Fruit fly (Drosophila melanogaster) S2 (cell line): ENCODE results near the gene CG14070.

Source experiments
- CG8478 ChIP-seq: fragments of >200 bp; optimal IDR thresholded peaks from 2 replicates; lab custom pipeline; 2018
- CTCF ChIP-seq, 2 experiments: fragments of >200 bp; optimal IDR thresholded peaks; 2 replicates each; lab custom pipeline; 2018

The CG14070 gene

DNA sequence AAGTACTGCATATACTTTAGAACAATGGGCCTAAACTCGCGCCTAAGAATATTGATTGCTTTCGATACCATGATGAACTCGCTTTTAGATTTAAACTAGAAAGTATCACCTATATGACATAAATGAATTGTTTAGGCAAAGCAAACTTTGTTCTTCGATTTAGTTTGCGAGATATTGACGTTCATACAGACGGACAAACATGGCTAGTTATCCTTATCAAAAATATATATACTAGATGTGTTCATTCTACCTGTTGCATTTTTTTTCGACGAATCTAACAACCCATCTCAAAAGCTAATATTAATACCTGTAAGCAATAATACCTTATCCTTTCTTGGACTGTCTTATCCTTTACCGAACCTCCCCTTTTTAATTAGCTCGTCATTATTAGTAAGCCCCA is at the start of gene CG14070:
CG14070 (minus strand) TSS at position 101 of the 400 bp plus-strand sequence.
- no peak for TF ChIP-seq CTCF (optimal IDR thresholded peaks at IDR 0.05; lab: Kevin White, UChicago)
- TF ChIP-seq CG8478, result no peak

DNA sequence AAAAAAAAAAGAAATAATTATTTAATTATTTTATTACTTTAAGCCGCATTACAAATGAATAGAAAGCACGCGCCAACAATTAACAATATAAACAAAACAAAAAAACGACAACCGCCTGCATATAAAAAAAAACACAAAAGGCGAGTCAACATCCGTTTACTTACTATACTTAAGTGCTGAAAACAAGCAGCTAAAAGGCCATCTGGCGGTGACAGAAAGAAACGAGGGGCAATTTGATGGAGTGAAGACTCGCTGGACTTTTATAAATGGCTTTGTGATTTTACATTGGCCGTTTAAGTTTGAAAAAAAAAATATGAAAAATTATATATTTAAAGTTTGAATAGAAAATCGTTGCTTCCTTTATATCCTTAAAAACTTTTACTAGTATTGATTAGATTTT is 38.6 kb upstream of the CG14070 start:
- no peak for TF ChIP-seq CG8478
- peak in 1 of 2 experiments; percentile 67 for TF ChIP-seq CTCF (optimal IDR thresholded peaks at IDR 0.05; lab: Kevin White, UChicago)

DNA sequence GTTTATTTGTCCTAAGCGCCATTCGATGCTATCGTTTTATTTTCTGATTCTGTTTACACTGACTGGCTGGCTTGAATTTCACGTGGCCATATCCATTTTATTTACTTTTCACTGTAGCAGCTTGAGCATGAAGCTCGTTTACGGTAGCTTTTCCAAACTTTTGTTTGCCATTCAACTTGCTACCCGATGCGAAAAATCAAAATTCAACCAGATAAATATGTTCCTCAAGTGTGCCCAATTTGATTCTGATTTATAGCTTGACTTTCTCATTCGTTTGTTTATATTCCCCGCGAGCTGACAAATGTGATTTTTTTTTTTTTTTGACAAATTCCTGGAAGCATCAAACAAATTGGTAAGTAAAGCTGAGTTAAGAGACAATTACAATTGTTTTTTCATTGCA is 34.8 kb upstream of the CG14070 start, which contains the start of gene CG14072:
CG14072 (plus strand) TSS at position 301 of the 400 bp plus-strand sequence.
- TF ChIP-seq CG8478 (no peak), CTCF (optimal IDR thresholded peaks at IDR 0.05; lab: Kevin White, UChicago) (no peak)

DNA sequence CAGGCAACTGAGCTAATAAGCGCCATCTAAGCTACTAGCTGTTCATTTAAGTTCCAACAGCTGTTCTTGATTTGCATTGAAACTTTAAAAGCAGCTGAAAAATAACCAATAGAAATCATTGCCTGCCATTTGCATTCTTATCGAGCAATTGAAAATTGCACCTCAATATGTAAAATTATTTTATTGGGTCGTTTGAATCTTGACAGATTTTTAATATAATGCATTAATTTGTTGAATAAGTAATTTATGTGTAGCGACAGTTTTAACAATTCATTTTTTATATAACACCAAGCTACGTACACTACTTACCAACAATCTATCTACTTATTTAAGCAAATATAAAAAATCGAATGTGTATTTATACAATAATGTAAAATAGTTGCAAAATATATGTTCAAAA is 9.0 kb upstream of the CG14070 start, which contains the start of gene CG14069:
CG14069 (minus strand) TSS at position 101 of the 400 bp plus-strand sequence.
- no peak for TF ChIP-seq CG8478
- no peak for TF ChIP-seq CTCF (optimal IDR thresholded peaks at IDR 0.05; lab: Kevin White, UChicago)

DNA sequence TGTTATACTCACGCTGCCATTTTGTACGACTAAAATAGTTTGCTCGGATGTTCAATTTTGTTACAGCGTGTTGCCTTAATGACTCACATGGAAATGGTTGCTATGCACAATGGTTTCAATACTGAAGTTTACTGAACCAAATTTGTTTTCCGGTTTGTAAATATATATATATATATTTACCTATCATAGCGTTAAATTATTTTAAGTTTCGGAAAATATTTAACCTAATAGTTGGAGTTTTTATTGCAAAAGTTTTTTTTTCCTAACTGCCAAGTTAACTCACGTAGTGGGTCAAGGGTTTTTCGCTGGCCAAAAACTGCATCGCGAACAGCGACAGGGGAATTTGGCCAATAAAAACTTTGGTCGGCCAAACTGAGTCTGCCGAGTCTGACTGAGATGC is 7.2 kb upstream of the CG14070 start, which contains the start of gene CG7309:
CG7309 (minus strand) TSS at position 101 of the 400 bp plus-strand sequence.
- no peak for TF ChIP-seq CG8478
- TF ChIP-seq CTCF (optimal IDR thresholded peaks at IDR 0.05; lab: Kevin White, UChicago), result no peak

DNA sequence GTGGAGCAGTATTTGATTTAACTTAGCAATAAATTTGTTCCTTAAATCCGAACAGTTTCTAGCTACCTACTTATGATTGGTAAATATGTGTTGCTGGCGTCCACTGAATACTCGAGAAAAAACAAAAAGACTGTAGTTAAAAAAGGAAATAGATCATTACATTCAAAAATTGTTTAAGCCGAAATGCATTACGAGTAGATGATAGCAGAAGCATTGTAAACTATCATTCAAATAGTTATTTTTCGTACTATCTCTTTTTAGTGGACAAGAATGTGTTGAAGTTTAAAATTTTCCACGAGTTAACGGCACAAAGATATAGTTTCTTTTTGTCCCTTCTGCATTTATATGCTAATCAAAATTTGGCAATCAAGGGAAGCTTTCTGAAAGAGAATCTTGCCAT is 12.8 kb downstream of the CG14070 start, which contains the start of gene CG14071:
CG14071 (minus strand) TSS at position 101 of the 400 bp plus-strand sequence.
- TF ChIP-seq CG8478, result no peak
- no peak for TF ChIP-seq CTCF (optimal IDR thresholded peaks at IDR 0.05; lab: Kevin White, UChicago)

DNA sequence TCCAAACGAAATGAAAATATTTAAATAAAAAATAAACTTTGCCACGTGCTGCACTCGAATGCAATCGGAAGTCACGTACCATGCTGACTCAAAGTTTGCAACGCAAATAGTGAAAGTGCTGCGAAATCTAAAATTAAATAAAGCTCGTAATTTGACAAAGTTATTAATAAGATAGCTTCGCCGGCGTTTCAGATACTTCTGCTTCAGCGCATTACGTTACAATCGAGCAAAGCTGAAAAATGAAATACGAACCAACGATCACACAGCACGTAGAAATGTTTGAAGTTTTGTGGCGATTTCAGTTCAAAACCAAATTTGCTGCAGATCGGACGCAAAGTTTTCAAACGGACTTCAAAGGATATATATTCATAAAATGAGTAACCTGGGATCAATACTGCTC is 31.7 kb downstream of the CG14070 start, which contains the start of gene CG12517:
CG12517 (plus strand) TSS at position 301 of the 400 bp plus-strand sequence.
- TF ChIP-seq CG8478 (no peak), CTCF (optimal IDR thresholded peaks at IDR 0.05; lab: Kevin White, UChicago) (no peak)

DNA sequence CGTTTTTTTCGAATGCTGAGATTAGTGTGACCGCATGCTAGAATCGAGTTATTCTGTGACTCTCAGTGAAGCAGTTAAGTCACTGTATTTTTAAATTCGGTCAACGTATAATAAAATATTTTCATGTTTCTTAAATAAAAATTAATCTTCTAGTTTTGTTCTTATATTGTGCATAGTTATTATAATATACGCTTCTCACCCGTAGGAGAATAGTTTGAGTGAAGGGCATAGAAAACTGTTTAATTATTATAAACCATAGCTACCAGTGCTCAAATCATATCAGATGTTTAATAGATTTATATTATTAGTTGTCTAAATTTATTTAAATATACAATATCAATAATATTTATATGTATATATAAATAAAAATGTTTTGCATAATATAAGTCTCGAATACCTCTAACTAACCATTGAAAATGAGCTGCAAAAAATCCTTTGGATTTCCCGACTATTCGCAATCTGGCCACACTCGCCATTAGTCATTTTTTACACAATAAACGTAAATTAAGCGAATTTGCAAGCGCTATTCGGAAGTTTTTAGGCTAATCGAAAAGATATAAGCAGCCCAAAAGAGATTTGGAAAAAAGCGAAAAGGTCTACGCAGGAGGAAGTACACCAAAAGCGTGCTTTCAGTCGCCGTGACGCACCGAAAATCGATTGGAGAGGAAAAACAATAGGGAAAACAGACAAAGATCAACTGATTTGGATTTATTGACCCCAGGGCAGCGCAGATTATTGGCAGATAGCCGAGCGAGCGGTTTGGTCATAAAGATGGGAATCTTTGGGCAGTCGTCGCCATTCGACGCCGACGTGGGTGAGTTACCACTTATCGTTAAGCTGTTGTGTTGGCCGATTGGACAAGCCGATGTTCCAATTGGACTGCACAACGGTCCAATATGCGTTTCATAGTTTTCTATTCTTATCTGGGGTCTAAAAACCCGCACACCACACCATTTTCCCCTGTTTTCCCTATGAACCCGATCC is 43.2 kb downstream of the CG14070 start, which contains the start of the genes aurB and Stam:
aurB (minus strand) TSS at position 31 of the 984 bp plus-strand sequence.
Stam (plus strand) TSS at position 473 of the 984 bp plus-strand sequence.
- no peak for TF ChIP-seq CTCF (optimal IDR thresholded peaks at IDR 0.05; lab: Kevin White, UChicago)
- no peak for TF ChIP-seq CG8478

DNA sequence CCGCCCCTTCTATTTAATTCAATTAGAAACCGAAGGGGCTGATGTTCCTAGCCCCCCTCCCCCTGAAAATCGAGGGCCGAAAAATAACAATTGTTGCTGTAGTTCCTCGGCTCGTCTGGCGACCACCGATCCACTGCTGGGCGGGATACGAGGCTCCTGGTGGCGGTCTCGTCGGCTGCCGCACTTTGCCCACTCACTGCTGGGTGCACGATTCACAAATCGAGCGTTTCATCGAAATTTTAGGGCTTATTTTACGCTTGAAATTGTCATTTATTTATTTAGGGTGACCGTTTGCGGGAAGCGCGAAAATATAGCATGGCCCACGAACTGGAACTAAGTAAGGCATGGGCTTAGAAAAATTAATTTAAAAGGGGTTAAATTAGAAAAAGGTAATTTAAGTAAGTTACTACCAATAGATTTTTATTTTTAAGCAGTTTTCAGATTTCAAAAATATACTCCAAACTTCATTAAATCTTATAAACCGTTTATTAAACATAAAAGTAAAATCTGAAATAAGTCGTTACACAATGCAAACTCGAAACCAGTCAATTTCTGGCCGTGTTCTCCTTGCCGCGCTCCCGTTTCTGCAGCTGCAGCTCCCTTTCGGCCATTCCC is 45.1 kb downstream of the CG14070 start, which contains the start of gene Dnz1:
Dnz1 (minus strand) TSS at position 317 of the 615 bp plus-strand sequence.
- TF ChIP-seq CTCF (optimal IDR thresholded peaks at IDR 0.05; lab: Kevin White, UChicago) (no peak), CG8478 (no peak)

DNA sequence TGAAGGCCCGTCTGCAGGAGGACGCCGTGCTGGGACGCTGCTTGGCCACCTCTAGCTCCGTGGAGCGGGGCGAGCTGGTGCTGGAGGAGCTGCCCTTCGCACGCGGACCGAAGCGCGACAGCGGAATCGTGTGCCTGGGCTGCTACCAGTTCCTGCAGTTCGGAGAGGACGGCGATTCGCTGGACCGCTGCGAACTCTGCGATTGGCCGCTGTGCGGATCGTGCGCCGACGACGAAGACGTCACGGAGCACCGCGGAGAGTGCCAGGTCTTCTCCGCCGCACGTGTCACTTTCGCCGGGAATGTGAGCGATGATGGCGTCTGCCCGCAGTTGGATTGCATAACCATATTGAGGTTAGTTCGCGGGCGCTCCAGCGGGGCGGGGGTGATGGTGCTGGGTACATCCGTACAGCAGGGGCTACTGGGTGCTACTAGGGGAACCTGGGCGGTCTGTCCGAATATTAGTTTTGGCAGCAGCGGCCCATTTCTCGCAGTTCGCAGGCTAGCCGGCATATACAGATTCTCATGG is 50.2 kb downstream of the CG14070 start:
- TF ChIP-seq CTCF (optimal IDR thresholded peaks at IDR 0.05; lab: Kevin White, UChicago), result no peak
- TF ChIP-seq CG8478, result no peak
